Fruit fly (Drosophila melanogaster) whole organism, embryonic: Measurements from ENCODE around the gene Sbf.

Experiments
- Atf3 ChIP-seq: fragments of 200-800 bp; sonication (Bioruptor generic); optimal IDR thresholded peaks from 3 replicates; lab custom pipeline; 2016; ENCODE audit warnings: missing biosample characterization, missing genetic modification characterization
- CG10209 ChIP-seq: fragments of 200-800 bp; sonication (Bioruptor generic); optimal IDR thresholded peaks from 3 replicates; lab custom pipeline; 2017; ENCODE audit warnings: missing biosample characterization, mild to moderate bottlenecking, missing genetic modification characterization, missing genetic modification reagents
- CG11504 ChIP-seq: fragments of 200-800 bp; sonication (Bioruptor generic); optimal IDR thresholded peaks from 3 replicates; lab custom pipeline; 2019; ENCODE audit warnings: missing biosample characterization, mild to moderate bottlenecking, missing genetic modification characterization, moderate library complexity
- CG12299 ChIP-seq: fragments of 200-800 bp; sonication (Bioruptor generic); optimal IDR thresholded peaks from 2 replicates; lab custom pipeline; 2018; ENCODE audit warnings: missing biosample characterization, mild to moderate bottlenecking, missing genetic modification characterization
- CG13296 ChIP-seq: fragments of 200-800 bp; sonication (Bioruptor generic); optimal IDR thresholded peaks from 3 replicates; lab custom pipeline; 2018; ENCODE audit warnings: missing biosample characterization, mild to moderate bottlenecking, missing genetic modification characterization
- CG13424 ChIP-seq: fragments of 200-800 bp; sonication (Bioruptor generic); optimal IDR thresholded peaks from 2 replicates; lab custom pipeline; 2019; ENCODE audit warnings: missing biosample characterization, mild to moderate bottlenecking, missing genetic modification characterization, moderate library complexity
- CG14441 ChIP-seq: fragments of 200-800 bp; sonication (Bioruptor generic); IDR thresholded peaks from 2 replicates; pipeline ENCODE4 v1.3.6; 2022; ENCODE audit warnings: missing biosample characterization, missing genetic modification characterization
- CG15011 ChIP-seq: fragments of 200-800 bp; sonication (Bioruptor generic); optimal IDR thresholded peaks from 3 replicates; lab custom pipeline; 2018; ENCODE audit warnings: missing biosample characterization, mild to moderate bottlenecking, missing genetic modification characterization
- CG18476 ChIP-seq: fragments of 200-800 bp; sonication (Bioruptor generic); optimal IDR thresholded peaks from 2 replicates; lab custom pipeline; 2016; ENCODE audit warnings: missing biosample characterization, mild to moderate bottlenecking, missing genetic modification characterization
- CG2202 ChIP-seq: fragments of 200-800 bp; sonication (Bioruptor generic); optimal IDR thresholded peaks from 2 replicates; lab custom pipeline; 2018; ENCODE audit warnings: missing biosample characterization, mild to moderate bottlenecking, missing genetic modification characterization
- CG3407 ChIP-seq: fragments of 200-800 bp; sonication (Bioruptor generic); optimal IDR thresholded peaks from 2 replicates; lab custom pipeline; 2018; ENCODE audit warnings: missing biosample characterization, mild to moderate bottlenecking, missing genetic modification characterization
- CG34224 ChIP-seq: fragments of 200-800 bp; sonication (Bioruptor generic); IDR thresholded peaks from 3 replicates; pipeline ENCODE4 v1.3.6; 2022; ENCODE audit warnings: missing biosample characterization, missing genetic modification characterization; ENCODE audit not compliant: partially characterized antibody
- CG3838 ChIP-seq: fragments of 200-800 bp; sonication (Bioruptor generic); optimal IDR thresholded peaks from 3 replicates; lab custom pipeline; 2016; ENCODE audit warnings: missing biosample characterization, missing genetic modification characterization
- CG7786 ChIP-seq: fragments of 200-800 bp; sonication (Bioruptor generic); optimal IDR thresholded peaks from 2 replicates; lab custom pipeline; 2016; ENCODE audit warnings: missing biosample characterization, missing genetic modification characterization
- CG8765 ChIP-seq: fragments of 200-800 bp; sonication (Bioruptor generic); IDR thresholded peaks from 2 replicates; pipeline ENCODE4 v1.3.6; 2022; ENCODE audit warnings: missing biosample characterization, missing genetic modification characterization
- CoRest ChIP-seq: fragments of 200-800 bp; sonication (Bioruptor generic); optimal IDR thresholded peaks from 3 replicates; lab custom pipeline; 2018; ENCODE audit warnings: missing biosample characterization, mild to moderate bottlenecking, missing genetic modification characterization, moderate library complexity
- Dll ChIP-seq: fragments of 200-800 bp; sonication (Bioruptor generic); IDR thresholded peaks from 4 replicates; pipeline ENCODE4 v1.3.6; 2022; ENCODE audit warnings: missing biosample characterization, missing genetic modification characterization; ENCODE audit not compliant: partially characterized antibody
- E2f1 ChIP-seq: fragments of 200-800 bp; sonication (Bioruptor generic); IDR thresholded peaks from 2 replicates; pipeline ENCODE4 v1.3.6; 2022; ENCODE audit warnings: missing biosample characterization, missing genetic modification characterization
- E2f2 ChIP-seq: fragments of 200-800 bp; sonication (Bioruptor generic); IDR thresholded peaks from 2 replicates; pipeline ENCODE4 v1.3.6; 2022; ENCODE audit warnings: missing biosample characterization, missing genetic modification characterization
- Eip74EF ChIP-seq, 2 experiments: fragments of 200-800 bp in 1 of 2; fragments of >200 bp in 1 of 2; sonication (Bioruptor generic) in 1 of 2; optimal IDR thresholded peaks; 2 replicates each; lab custom pipeline; 2017 to 2019; ENCODE audit warnings: missing biosample characterization in 2 of 2, missing genetic modification characterization in 2 of 2, mild to moderate bottlenecking in 1 of 2, moderate library complexity in 1 of 2
- Ets65A ChIP-seq: fragments of 200-800 bp; sonication (Bioruptor generic); peaks from one replicate; lab custom pipeline; 2016; ENCODE audit warnings: missing biosample characterization, missing genetic modification characterization
- Fer2 ChIP-seq: fragments of 200-800 bp; sonication (Bioruptor generic); optimal IDR thresholded peaks from 2 replicates; lab custom pipeline; 2018; ENCODE audit warnings: missing biosample characterization, mild to moderate bottlenecking, missing genetic modification characterization, moderate library complexity
- H2.0 ChIP-seq: fragments of 200-800 bp; sonication (Bioruptor generic); IDR thresholded peaks from 2 replicates; pipeline ENCODE4 v1.3.6; 2022; ENCODE audit warnings: missing biosample characterization, missing genetic modification characterization
- Hr78 ChIP-seq, 2 experiments: fragments of 200-800 bp in 1 of 2; fragments of >200 bp in 1 of 2; sonication (Bioruptor generic) in 1 of 2; optimal IDR thresholded peaks; 2 replicates each; lab custom pipeline; 2017 to 2019; ENCODE audit warnings: missing biosample characterization in 2 of 2, missing genetic modification characterization in 2 of 2, mild to moderate bottlenecking in 1 of 2, moderate library complexity in 1 of 2
- Mes4 ChIP-seq: fragments of 200-800 bp; sonication (Bioruptor generic); optimal IDR thresholded peaks from 2 replicates; lab custom pipeline; 2016; ENCODE audit warnings: missing biosample characterization, missing genetic modification characterization
- Nf-YB ChIP-seq: fragments of 200-800 bp; sonication (Bioruptor generic); optimal IDR thresholded peaks from 3 replicates; lab custom pipeline; 2019; ENCODE audit warnings: missing biosample characterization, mild to moderate bottlenecking, missing genetic modification characterization, moderate library complexity
- Optix ChIP-seq: fragments of 200-800 bp; sonication (Bioruptor generic); IDR thresholded peaks from 3 replicates; pipeline ENCODE4 v1.3.6; 2022; ENCODE audit warnings: missing biosample characterization, missing genetic modification characterization
- PHDP ChIP-seq: fragments of 200-800 bp; sonication (Bioruptor generic); optimal IDR thresholded peaks from 3 replicates; lab custom pipeline; 2018; ENCODE audit warnings: missing biosample characterization, mild to moderate bottlenecking, missing genetic modification characterization, moderate library complexity
- Ravus ChIP-seq: fragments of 200-800 bp; sonication (Bioruptor generic); IDR thresholded peaks from 2 replicates; pipeline ENCODE4 v1.3.6; 2022; ENCODE audit warnings: missing biosample characterization, missing genetic modification characterization
- Side ChIP-seq: fragments of 200-800 bp; sonication (Bioruptor generic); optimal IDR thresholded peaks from 2 replicates; lab custom pipeline; 2016; ENCODE audit warnings: missing biosample characterization, missing genetic modification characterization
- Sry-β ChIP-seq: fragments of 200-800 bp; sonication (Bioruptor generic); optimal IDR thresholded peaks from 2 replicates; lab custom pipeline; 2018; ENCODE audit warnings: missing biosample characterization, mild to moderate bottlenecking, missing genetic modification characterization, moderate library complexity
- aop ChIP-seq: fragments of 200-800 bp; sonication (Bioruptor generic); IDR thresholded peaks from 2 replicates; pipeline ENCODE4 v1.3.6; 2022; ENCODE audit warnings: missing biosample characterization, missing genetic modification characterization
- ap ChIP-seq: fragments of 200-800 bp; sonication (Bioruptor generic); IDR thresholded peaks from 2 replicates; pipeline ENCODE4 v1.3.6; 2022; ENCODE audit warnings: missing biosample characterization, missing genetic modification characterization
- bcd ChIP-seq: fragments of 200-800 bp; sonication (Bioruptor generic); optimal IDR thresholded peaks from 2 replicates; lab custom pipeline; 2017; ENCODE audit warnings: missing biosample characterization, mild to moderate bottlenecking, missing genetic modification characterization
- br ChIP-seq: fragments of >200 bp; optimal IDR thresholded peaks from 2 replicates; lab custom pipeline; 2017
- ewg ChIP-seq: fragments of 200-800 bp; sonication (Bioruptor generic); optimal IDR thresholded peaks from 3 replicates; lab custom pipeline; 2017; ENCODE audit warnings: mild to moderate bottlenecking, missing biosample characterization, missing genetic modification reagents, missing genetic modification characterization
- gcm ChIP-seq: fragments of 200-800 bp; sonication (Bioruptor generic); optimal IDR thresholded peaks from 2 replicates; lab custom pipeline; 2019; ENCODE audit warnings: missing biosample characterization, mild to moderate bottlenecking, missing genetic modification characterization, moderate library complexity
- gem ChIP-seq: fragments of 200-800 bp; sonication (Bioruptor generic); optimal IDR thresholded peaks from 2 replicates; lab custom pipeline; 2019; ENCODE audit warnings: missing biosample characterization, mild to moderate bottlenecking, missing genetic modification characterization, moderate library complexity
- lilli ChIP-seq: fragments of 200-800 bp; sonication (Bioruptor generic); optimal IDR thresholded peaks from 3 replicates; lab custom pipeline; 2016; ENCODE audit warnings: missing biosample characterization, missing genetic modification characterization
- lola ChIP-seq, 3 experiments: fragments of >200 bp in 2 of 3; fragments of 200-800 bp in 1 of 3; sonication (Bioruptor generic) in 1 of 3; optimal IDR thresholded peaks; 2 replicates each; lab custom pipeline; 2017 to 2019; ENCODE audit warnings: missing biosample characterization in 3 of 3, missing genetic modification characterization in 3 of 3, mild to moderate bottlenecking in 1 of 3, moderate library complexity in 1 of 3
- nom ChIP-seq: fragments of 200-800 bp; sonication (Bioruptor generic); optimal IDR thresholded peaks from 2 replicates; lab custom pipeline; 2017; ENCODE audit warnings: missing biosample characterization, missing genetic modification characterization, mild to moderate bottlenecking, moderate library complexity, missing genetic modification reagents
- pita ChIP-seq: fragments of 200-800 bp; sonication (Bioruptor generic); optimal IDR thresholded peaks from 2 replicates; lab custom pipeline; 2017; ENCODE audit warnings: missing biosample characterization, mild to moderate bottlenecking, missing genetic modification characterization
- pros ChIP-seq: fragments of 200-800 bp; sonication (Bioruptor generic); optimal IDR thresholded peaks from 3 replicates; lab custom pipeline; 2019; ENCODE audit warnings: missing biosample characterization, mild to moderate bottlenecking, missing genetic modification characterization, moderate library complexity
- ranshi ChIP-seq: fragments of 200-800 bp; sonication (Bioruptor generic); IDR thresholded peaks from 2 replicates; pipeline ENCODE4 v1.3.6; 2022; ENCODE audit warnings: missing biosample characterization, missing genetic modification characterization
- ro ChIP-seq: fragments of 200-800 bp; sonication (Bioruptor generic); IDR thresholded peaks from 2 replicates; pipeline ENCODE4 v1.3.6; 2022; ENCODE audit warnings: missing biosample characterization, missing genetic modification characterization
- salm ChIP-seq: fragments of 200-800 bp; sonication (Bioruptor generic); optimal IDR thresholded peaks from 2 replicates; lab custom pipeline; 2018; ENCODE audit warnings: missing biosample characterization, mild to moderate bottlenecking, missing genetic modification characterization
- scrt ChIP-seq: fragments of 200-800 bp; sonication (Bioruptor generic); optimal IDR thresholded peaks from 2 replicates; lab custom pipeline; 2018; ENCODE audit warnings: missing biosample characterization, mild to moderate bottlenecking, missing genetic modification characterization, moderate library complexity
- sens-2 ChIP-seq: fragments of 200-800 bp; sonication (Bioruptor generic); IDR thresholded peaks from 2 replicates; pipeline ENCODE4 v1.3.6; 2022; ENCODE audit warnings: missing biosample characterization, missing genetic modification characterization
- yki ChIP-seq: fragments of >200 bp; optimal IDR thresholded peaks from 3 replicates; lab custom pipeline; 2018

Gene Sbf

DNA sequence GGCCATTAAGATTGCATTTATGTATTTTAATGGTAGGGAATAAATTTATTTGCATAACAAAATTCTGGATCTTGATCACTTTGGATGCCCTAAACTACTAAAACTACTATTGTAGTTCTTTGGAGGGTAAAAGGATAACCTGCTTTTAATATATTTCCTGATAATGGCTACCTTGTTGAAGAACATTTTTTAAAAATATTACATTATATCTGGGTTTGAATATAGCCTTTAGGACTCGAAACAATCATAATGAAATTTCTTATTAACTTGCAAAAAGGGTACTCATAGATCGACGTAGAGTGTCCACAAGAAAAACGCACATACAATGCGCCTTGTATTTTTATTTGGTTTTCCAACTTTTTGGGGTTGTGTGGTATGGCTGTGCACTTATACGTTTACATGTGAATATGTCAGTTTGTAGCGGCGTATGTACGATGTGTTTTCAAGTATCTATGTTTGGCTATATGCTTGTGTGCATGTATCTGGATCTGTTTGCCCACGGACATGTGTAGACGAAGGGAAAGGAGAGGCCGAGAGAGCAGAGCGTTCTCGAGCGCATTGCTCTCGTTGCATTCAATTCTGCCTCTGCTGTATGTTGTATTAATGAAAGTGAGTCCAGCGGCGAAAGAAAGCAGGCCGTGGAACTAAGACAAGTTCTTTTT is 17.3 kb downstream of the Sbf start (continued):
- TF ChIP-seq Eip74EF (GFP tag; optimal IDR thresholded peaks at IDR 0.05; lab: Kevin White, UChicago) (peak in 1 of 2 experiments; percentile 71), H2.0 (GFP tag; lab: Robert Waterston, UW) (peak; percentile 41; the same call in 1 of the 2 replicates), CoRest (tag; lab: Kevin White, UChicago) (peak; percentile 86), CG15011 (GFP tag; lab: Kevin White, UChicago) (peak; percentile 46), CG13296 (no peak), yki (lab: Kevin White, UChicago) (peak; percentile 53), Side (peak; percentile 38), scrt (GFP tag; lab: Kevin White, UChicago) (peak; percentile 52), br (no peak), CG3407 (GFP tag; lab: Kevin White, UChicago) (peak; percentile 71), CG3838 (GFP tag; lab: Kevin White, UChicago) (peak; percentile 59), E2f1 (GFP tag; lab: Robert Waterston, UW) (peak; percentile 50; the same call in 1 of the 2 replicates), ap (GFP tag; lab: Robert Waterston, UW) (peak; percentile 58), CG11504 (tag; lab: Kevin White, UChicago) (peak; percentile 79), Nf-YB (GFP tag; lab: Kevin White, UChicago) (peak; percentile 66), Fer2 (tag; lab: Kevin White, UChicago) (no peak), CG7786 (GFP tag; lab: Kevin White, UChicago) (peak; percentile 49), ro (GFP tag; lab: Robert Waterston, UW) (no peak), PHDP (tag; lab: Kevin White, UChicago) (peak; percentile 63), aop (GFP tag; lab: Robert Waterston, UW) (no peak), salm (tag; lab: Kevin White, UChicago) (peak; percentile 78), ranshi (GFP tag; lab: Robert Waterston, UW) (peak; percentile 64; the same call in 1 of the 2 replicates), gcm (GFP tag; lab: Kevin White, UChicago) (peak; percentile 70), lilli (GFP tag; lab: Kevin White, UChicago) (peak; percentile 61), Optix (GFP tag; lab: Robert Waterston, UW) (peak; percentile 27; the same call in 1 of the 3 replicates), Sry-β (GFP tag; lab: Kevin White, UChicago) (peak; percentile 60), CG12299 (tag; lab: Kevin White, UChicago) (peak; percentile 4), CG10209 (peak; percentile 70), bcd (GFP tag; lab: Kevin White, UChicago) (peak; percentile 66), Mes4 (peak; percentile 76), ewg (peak; percentile 66), Hr78 (GFP tag; optimal IDR thresholded peaks at IDR 0.05; lab: Kevin White, UChicago) (peak in 1 of 2 experiments; percentile 14), Ravus (GFP tag; lab: Robert Waterston, UW) (no peak), CG8765 (peak; percentile 32; the same call in 1 of the 2 replicates), Ets65A (GFP tag; lab: Kevin White, UChicago) (peak; percentile 88), Dll (GFP tag; lab: Robert Waterston, UW) (no peak), E2f2 (GFP tag; lab: Robert Waterston, UW) (peak; percentile 10; the same call in 1 of the 2 replicates), CG18476 (GFP tag; lab: Kevin White, UChicago) (peak; percentile 78), CG14441 (peak; percentile 40; the same call in 1 of the 2 replicates), pita (GFP tag; lab: Kevin White, UChicago) (no peak), nom (GFP tag; lab: Kevin White, UChicago) (peak; percentile 66), sens-2 (0 out of 2 replicates have a peak, but pooled peaks have one; percentile 32), gem (tag; lab: Kevin White, UChicago) (peak; percentile 93), CG13424 (tag; lab: Kevin White, UChicago) (peak; percentile 81), lola (GFP tag; optimal IDR thresholded peaks at IDR 0.05; lab: Kevin White, UChicago) (peak in 1 of 3 experiments; percentile 97), CG34224 (GFP tag; lab: Robert Waterston, UW) (no peak), Atf3 (GFP tag; lab: Kevin White, UChicago) (peak; percentile 36), pros (GFP tag; lab: Kevin White, UChicago) (peak; percentile 65), CG2202 (tag; lab: Kevin White, UChicago) (peak; percentile 82)
